Worm (Caenorhabditis elegans): ENCODE data around the gene twk-22.

Gene twk-22

ce11 chrX:16356341-16356740, 50.1 kb downstream of the twk-22 start:
- no peak for TF ChIP-seq ztf-29 (GFP tag; IDR thresholded peaks at IDR 0.05)
- no peak for TF ChIP-seq ref-1 (GFP tag; conservative IDR thresholded peaks at IDR 0.05)
- TF ChIP-seq klf-2 (GFP tag; conservative IDR thresholded peaks at IDR 0.05), result no peak
- no peak for TF ChIP-seq tab-1 (GFP tag; IDR thresholded peaks at IDR 0.05)
- TF ChIP-seq cog-1 (tag; optimal IDR thresholded peaks at IDR 0.05), result no peak
- TF ChIP-seq flt-1 (GFP tag; IDR thresholded peaks at IDR 0.05), result no peak
- TF ChIP-seq T22C8.4 (GFP tag; IDR thresholded peaks at IDR 0.05), result no peak
- TF ChIP-seq med-1 (GFP tag; optimal IDR thresholded peaks at IDR 0.05; ENCODE audit: insufficient read depth), result no peak
- no peak for TF ChIP-seq ztf-23 (GFP tag; IDR thresholded peaks at IDR 0.05)

- TF ChIP-seq med-1 (GFP tag; optimal IDR thresholded peaks at IDR 0.05; ENCODE audit: insufficient read depth) (no peak), tab-1 (GFP tag; IDR thresholded peaks at IDR 0.05) (0 out of 2 replicates have a peak, but pooled peaks have one; percentile 54), klf-2 (GFP tag; conservative IDR thresholded peaks at IDR 0.05) (no peak), ztf-29 (GFP tag; IDR thresholded peaks at IDR 0.05) (no peak), T22C8.4 (GFP tag; IDR thresholded peaks at IDR 0.05) (no peak)
Measured at ce11 chrX:16357531-16357930, 51.3 kb downstream of the twk-22 start.

DNA sequence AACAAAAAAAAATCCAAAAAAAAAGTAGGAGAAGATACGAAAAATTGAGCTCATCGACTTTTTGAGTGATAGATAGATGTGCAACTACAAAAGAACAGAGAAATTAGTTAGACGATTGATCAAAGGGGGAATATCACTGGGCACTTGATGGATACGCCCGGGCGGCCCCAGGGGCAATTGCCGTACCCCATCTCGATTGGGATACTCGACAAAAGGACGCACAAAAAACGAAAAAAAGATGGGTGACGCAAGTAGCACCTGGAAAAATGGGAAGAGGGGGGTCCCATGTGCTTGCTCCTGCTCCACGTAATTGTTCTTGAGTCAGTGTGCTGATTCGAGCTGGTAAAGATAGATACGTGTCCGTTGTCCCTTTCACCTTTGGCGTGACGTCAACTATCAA, 54.7 kb downstream of the twk-22 start:
- TF ChIP-seq med-1 (GFP tag; optimal IDR thresholded peaks at IDR 0.05; ENCODE audit: insufficient read depth), result no peak
- no peak for TF ChIP-seq flt-1 (GFP tag; IDR thresholded peaks at IDR 0.05)

- TF ChIP-seq flt-1 (GFP tag; IDR thresholded peaks at IDR 0.05) (no peak), ztf-29 (GFP tag; IDR thresholded peaks at IDR 0.05) (no peak), cog-1 (tag; optimal IDR thresholded peaks at IDR 0.05) (no peak), tab-1 (GFP tag; IDR thresholded peaks at IDR 0.05) (no peak), med-1 (GFP tag; optimal IDR thresholded peaks at IDR 0.05; ENCODE audit: insufficient read depth) (no peak), T22C8.4 (GFP tag; IDR thresholded peaks at IDR 0.05) (no peak), ztf-23 (GFP tag; IDR thresholded peaks at IDR 0.05) (no peak), ref-1 (GFP tag; conservative IDR thresholded peaks at IDR 0.05) (no peak), klf-2 (GFP tag; conservative IDR thresholded peaks at IDR 0.05) (no peak)
Measured at ce11 chrX:16363637-16364036, 57.4 kb downstream of the twk-22 start.

Data from whole organism, midembryonic.